Worm (Caenorhabditis elegans) whole organism, L1 larva: ENCODE data around the gene F41C3.2.

Experiments
- C16A3.4 ChIP-seq: fragments of 150-350 bp; optimal IDR thresholded peaks from 2 replicates; lab custom pipeline; 2014; ENCODE audit warnings: missing biosample characterization, missing genetic modification characterization
- F16B12.6 ChIP-seq: fragments of 150-350 bp; optimal IDR thresholded peaks from 2 replicates; lab custom pipeline; 2014; ENCODE audit warnings: missing biosample characterization, missing genetic modification characterization
- blmp-1 ChIP-seq: fragments of 150-350 bp; optimal IDR thresholded peaks from 2 replicates; lab custom pipeline; 2014; ENCODE audit warnings: missing biosample characterization, missing genetic modification characterization
- ceh-88 ChIP-seq: fragments of 200-800 bp; sonication (Bioruptor generic); IDR thresholded peaks from 2 replicates; pipeline ENCODE4 v1.3.6; 2022; ENCODE audit warnings: missing genetic modification characterization, missing compliant biosample characterization
- dsc-1 ChIP-seq: sonication (generic microtip); optimal IDR thresholded peaks from 2 replicates; lab custom pipeline; 2016; ENCODE audit warnings: mild to moderate bottlenecking, missing genetic modification characterization, missing compliant biosample characterization
- egl-13 ChIP-seq: sonication (generic microtip); optimal IDR thresholded peaks from 2 replicates; lab custom pipeline; 2016; ENCODE audit warnings: missing genotype, missing genetic modification reagents, missing genetic modification characterization, missing compliant biosample characterization
- fkh-4 ChIP-seq: sonication (generic microtip); optimal IDR thresholded peaks from 2 replicates; lab custom pipeline; 2016; ENCODE audit warnings: missing compliant biosample characterization, missing genetic modification characterization, borderline replicate concordance
- irx-1 ChIP-seq: sonication (generic microtip); optimal IDR thresholded peaks from 2 replicates; lab custom pipeline; 2016; ENCODE audit warnings: missing genetic modification characterization, missing compliant biosample characterization
- lsy-2 ChIP-seq, 2 experiments: fragments of 150-350 bp; optimal IDR thresholded peaks; 2 replicates each; lab custom pipeline; 2014; ENCODE audit warnings: missing biosample characterization in 2 of 2, missing genetic modification characterization in 2 of 2
- mab-9 ChIP-seq: fragments of 200-800 bp; sonication (Bioruptor generic); IDR thresholded peaks from 2 replicates; pipeline ENCODE4 v1.3.6; 2022; ENCODE audit warnings: missing genetic modification reagents, missing genetic modification characterization, missing compliant biosample characterization
- mef-2 ChIP-seq: fragments of 150-350 bp; optimal IDR thresholded peaks from 2 replicates; lab custom pipeline; 2014; ENCODE audit warnings: missing biosample characterization, missing genetic modification characterization
- nhr-11 ChIP-seq: fragments of 150-350 bp; optimal IDR thresholded peaks from 2 replicates; lab custom pipeline; 2014; ENCODE audit warnings: missing biosample characterization, missing genetic modification characterization
- nhr-71 ChIP-seq: sonication (generic microtip); optimal IDR thresholded peaks from 2 replicates; lab custom pipeline; 2016; ENCODE audit warnings: mild to moderate bottlenecking, missing genetic modification characterization, moderate library complexity, missing compliant biosample characterization
- nhr-76 ChIP-seq: sonication (generic microtip); optimal IDR thresholded peaks from 2 replicates; lab custom pipeline; 2017; ENCODE audit warnings: missing biosample characterization, missing genetic modification characterization
- nhr-90 ChIP-seq: sonication (generic microtip); optimal IDR thresholded peaks from 2 replicates; lab custom pipeline; 2016; ENCODE audit warnings: mild to moderate bottlenecking, missing genetic modification characterization, missing compliant biosample characterization; ENCODE audit not compliant: poor library complexity
- pqm-1 ChIP-seq: sonication (generic microtip); optimal IDR thresholded peaks from 3 replicates; lab custom pipeline; 2017; ENCODE audit warnings: missing biosample characterization, missing genetic modification characterization
- rnt-1 ChIP-seq: sonication (generic microtip); optimal IDR thresholded peaks from 2 replicates; lab custom pipeline; 2016; ENCODE audit warnings: mild to moderate bottlenecking, missing genetic modification characterization, moderate library complexity, missing compliant biosample characterization
- sptf-1 ChIP-seq: fragments of 150-350 bp; optimal IDR thresholded peaks from 2 replicates; lab custom pipeline; 2014; ENCODE audit warnings: missing biosample characterization, missing genetic modification characterization
- tlp-1 ChIP-seq: fragments of 150-350 bp; optimal IDR thresholded peaks from 2 replicates; lab custom pipeline; 2014; ENCODE audit warnings: missing biosample characterization, missing genetic modification characterization
- unc-130 ChIP-seq: fragments of 150-350 bp; optimal IDR thresholded peaks from 2 replicates; lab custom pipeline; 2017; ENCODE audit warnings: missing biosample characterization, missing genetic modification characterization, inconsistent platforms
- unc-98 ChIP-seq: fragments of 200-800 bp; sonication (Bioruptor generic); IDR thresholded peaks from 2 replicates; pipeline ENCODE4 v1.3.6; 2022; ENCODE audit warnings: missing genetic modification characterization, missing compliant biosample characterization

Gene F41C3.2

DNA sequence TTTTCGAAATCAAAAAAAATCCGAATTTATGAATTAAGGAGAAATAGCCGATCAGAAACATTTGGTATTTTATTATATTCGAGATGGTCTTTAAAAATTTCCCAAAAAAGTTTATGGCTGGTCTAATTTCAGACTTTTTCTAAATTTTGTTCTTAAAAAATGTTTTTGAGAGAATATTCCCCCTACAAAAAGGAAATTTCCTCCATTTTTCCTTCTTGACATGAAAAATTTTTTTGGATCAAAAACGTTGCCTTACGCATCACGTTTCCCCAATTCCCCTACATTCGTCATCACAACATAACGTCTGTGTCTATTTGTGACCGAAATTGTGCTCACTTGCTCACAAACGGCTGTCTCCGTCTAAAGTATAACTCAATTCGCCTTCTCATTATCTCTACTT lies 43.6 kb downstream of the F41C3.2 start:
- TF ChIP-seq tlp-1 (tag; lab: Kevin White, UChicago) (no peak), nhr-90 (no peak), mef-2 (tag; lab: Kevin White, UChicago) (no peak)

ce11 chrII:4795461-4795860 lies 45.7 kb downstream of the F41C3.2 start, which contains the start of gene C33F10.4:
Gene C33F10.4 (plus strand): TSS chrII:4795761.
- no peak for TF ChIP-seq nhr-76
- TF ChIP-seq mef-2 (tag; lab: Kevin White, UChicago) = no peak
- no peak for TF ChIP-seq nhr-90
- no peak for TF ChIP-seq unc-130 (tag; lab: Kevin White, UChicago)
- TF ChIP-seq mab-9 (GFP tag; lab: Robert Waterston, UW) = no peak
- no peak for TF ChIP-seq dsc-1 (tag; lab: Kevin White, UChicago)
- no peak for TF ChIP-seq F16B12.6
- no peak for TF ChIP-seq blmp-1
- TF ChIP-seq C16A3.4 = no peak
- no peak for TF ChIP-seq sptf-1

- TF ChIP-seq lsy-2 (tag; optimal IDR thresholded peaks at IDR 0.05; lab: Kevin White, UChicago) (no peak), unc-98 (GFP tag; lab: Robert Waterston, UW) (no peak)
These were observed 47.3 kb downstream of the F41C3.2 start, which contains the start of gene C33F10.14 for ce11 chrII:4797071-4797470. Gene C33F10.14 (plus strand): TSS chrII:4797371.

DNA sequence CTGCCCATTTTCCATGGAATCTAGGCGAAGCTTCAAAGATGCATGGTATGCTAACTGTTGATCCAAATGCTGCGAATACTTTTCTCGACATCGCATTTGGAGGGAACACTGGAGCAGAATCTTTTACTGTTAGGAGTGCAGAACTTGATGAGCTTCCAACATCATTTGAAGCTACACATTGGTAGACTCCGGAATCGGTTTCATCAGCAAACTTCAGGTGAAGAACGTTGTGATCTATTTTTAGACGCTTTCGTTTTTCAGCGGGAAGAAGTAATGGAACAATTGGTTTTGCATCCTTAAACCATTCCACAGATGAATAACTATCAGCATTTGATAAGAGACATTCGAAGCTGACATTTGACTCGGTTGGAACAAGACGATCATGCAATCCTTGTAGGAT lies 50.8 kb downstream of the F41C3.2 start:
- no peak for TF ChIP-seq irx-1 (tag; lab: Kevin White, UChicago)
- no peak for TF ChIP-seq egl-13 (tag; lab: Kevin White, UChicago)
- TF ChIP-seq rnt-1 (tag; lab: Kevin White, UChicago) = no peak
- no peak for TF ChIP-seq fkh-4
- no peak for TF ChIP-seq nhr-11 (tag; lab: Kevin White, UChicago)
- no peak for TF ChIP-seq ceh-88 (GFP tag; lab: Robert Waterston, UW)
- no peak for TF ChIP-seq nhr-71 (tag; lab: Kevin White, UChicago)
- TF ChIP-seq pqm-1 = no peak
- TF ChIP-seq dsc-1 (tag; lab: Kevin White, UChicago) = no peak
